Worm (Caenorhabditis elegans): Measurements from ENCODE around the gene lst-2.

ce11 chrX:4371413-4371812 lies 11.8 kb downstream of the lst-2 start, which contains the start of gene R160.13:
- TF ChIP-seq mep-1 (tag; optimal IDR thresholded peaks at IDR 0.05) (no peak), unc-62 (GFP tag; optimal IDR thresholded peaks at IDR 0.05) (no peak), blmp-1 (tag; optimal IDR thresholded peaks at IDR 0.05) (no peak), ztf-11 (tag; optimal IDR thresholded peaks at IDR 0.05) (no peak), lsy-2 (tag; optimal IDR thresholded peaks at IDR 0.05) (no peak), elt-3 (tag; optimal IDR thresholded peaks at IDR 0.05) (no peak), nhr-76 (tag; optimal IDR thresholded peaks at IDR 0.05) (no peak)
